Fruit fly (Drosophila melanogaster): Measurements from ENCODE around the gene Klp67A.

Klp67A gene

DNA sequence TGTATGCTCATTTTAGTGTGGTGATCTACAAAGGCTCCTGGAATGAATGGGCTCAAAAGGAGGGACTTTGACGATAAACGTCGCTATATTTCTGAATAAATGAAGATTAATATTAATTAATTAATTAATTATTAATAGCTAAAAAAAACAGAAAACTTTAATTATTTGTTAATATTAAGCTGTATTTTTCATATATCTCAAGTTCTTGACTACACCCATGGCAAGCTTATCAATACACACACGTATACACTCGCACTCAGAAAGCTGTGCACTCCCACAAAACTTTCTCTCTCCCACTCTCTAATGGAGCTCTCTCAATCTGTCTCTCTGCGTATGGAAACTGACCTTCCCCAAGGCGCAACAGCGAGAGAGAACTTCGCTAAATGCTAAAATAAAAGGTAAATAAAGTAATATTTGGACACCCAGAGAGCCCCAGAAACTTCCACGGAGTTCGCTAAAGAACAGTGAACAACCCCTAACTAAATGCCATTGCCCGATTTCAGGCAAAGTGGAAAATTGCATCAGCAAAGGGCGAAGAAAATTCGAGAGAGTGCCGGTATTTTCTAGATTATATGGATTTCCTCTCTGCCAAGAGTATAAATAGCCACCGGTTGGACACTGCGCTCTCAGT, 6.6 kb upstream of the Klp67A start (continued):
- TF ChIP-seq Met (GFP tag; optimal IDR thresholded peaks at IDR 0.05) = peak; percentile 81
- peak; percentile 62 for TF ChIP-seq CG3032 (tag; optimal IDR thresholded peaks at IDR 0.05)
- peak; percentile 83 for TF ChIP-seq acj6 (GFP tag; optimal IDR thresholded peaks at IDR 0.05)
- TF ChIP-seq CG11902 (GFP tag; optimal IDR thresholded peaks at IDR 0.05) = peak; percentile 39
- peak; percentile 71 for TF ChIP-seq CG6792 (GFP tag; optimal IDR thresholded peaks at IDR 0.05)
- peak; percentile 89 for TF ChIP-seq CG32006 (GFP tag; optimal IDR thresholded peaks at IDR 0.05)
- TF ChIP-seq CG31627 (GFP tag; optimal IDR thresholded peaks at IDR 0.05) = peak; percentile 43
- TF ChIP-seq pdm3 (GFP tag; optimal IDR thresholded peaks at IDR 0.05) = peak; percentile 72
- TF ChIP-seq Eip78C (GFP tag) = peak; percentile 94
- TF ChIP-seq cyc (GFP tag; optimal IDR thresholded peaks at IDR 0.05) = peak; percentile 68
- peak; percentile 68 for TF ChIP-seq CG11762 (GFP tag; optimal IDR thresholded peaks at IDR 0.05; ENCODE audit: insufficient read depth)
- peak; percentile 50 for TF ChIP-seq fd59A (GFP tag; optimal IDR thresholded peaks at IDR 0.05)
- peak; percentile 84 for TF ChIP-seq Hr4 (GFP tag; optimal IDR thresholded peaks at IDR 0.05)
- TF ChIP-seq Hr38 (GFP tag; optimal IDR thresholded peaks at IDR 0.05) = no peak
- peak; percentile 77 for TF ChIP-seq CG8632 (GFP tag; optimal IDR thresholded peaks at IDR 0.05)
- TF ChIP-seq net (GFP tag; optimal IDR thresholded peaks at IDR 0.05) = peak; percentile 64
- TF ChIP-seq dsx (GFP tag; optimal IDR thresholded peaks at IDR 0.05; ENCODE audit: poor library complexity, severe bottlenecking) = no peak
- peak; percentile 84 for TF ChIP-seq Smox (GFP tag; optimal IDR thresholded peaks at IDR 0.05)
- peak; percentile 20 for TF ChIP-seq fkh (GFP tag; optimal IDR thresholded peaks at IDR 0.05)
- peak; percentile 81 for TF ChIP-seq topi (GFP tag; optimal IDR thresholded peaks at IDR 0.05)
- peak; percentile 69 for TF ChIP-seq Ets96B (tag; optimal IDR thresholded peaks at IDR 0.05)
- TF ChIP-seq CG10631 (GFP tag; optimal IDR thresholded peaks at IDR 0.05) = peak; percentile 83
- peak; percentile 72 for TF ChIP-seq CG6808 (GFP tag; optimal IDR thresholded peaks at IDR 0.05)
- TF ChIP-seq Hr39 (GFP tag; optimal IDR thresholded peaks at IDR 0.05) = peak; percentile 36
- TF ChIP-seq CG1621 (tag; optimal IDR thresholded peaks at IDR 0.05) = peak; percentile 31
- TF ChIP-seq CG10669 (GFP tag; optimal IDR thresholded peaks at IDR 0.05) = peak; percentile 69
- peak; percentile 8 to 56 for TF ChIP-seq salr (GFP tag; optimal IDR thresholded peaks at IDR 0.05)
- peak; percentile 86 for TF ChIP-seq CG3919 (GFP tag; optimal IDR thresholded peaks at IDR 0.05)
- TF ChIP-seq CG34406 (GFP tag; optimal IDR thresholded peaks at IDR 0.05) = peak; percentile 79
- TF ChIP-seq fd85E (GFP tag; optimal IDR thresholded peaks at IDR 0.05) = peak; percentile 0
- peak; percentile 7 for TF ChIP-seq Sox15 (GFP tag; optimal IDR thresholded peaks at IDR 0.05)
- peak; percentile 69 for TF ChIP-seq lz (GFP tag; optimal IDR thresholded peaks at IDR 0.05)
- peak; percentile 4 for TF ChIP-seq Ets21C (GFP tag; optimal IDR thresholded peaks at IDR 0.05)
- peak; percentile 73 for TF ChIP-seq Eip75B (GFP tag; optimal IDR thresholded peaks at IDR 0.05)
- TF ChIP-seq esn (GFP tag; optimal IDR thresholded peaks at IDR 0.05) = peak; percentile 83
- peak; percentile 78 for TF ChIP-seq Gug (GFP tag; IDR thresholded peaks at IDR 0.05)
- TF ChIP-seq spab (GFP tag; optimal IDR thresholded peaks at IDR 0.05) = peak; percentile 46

DNA sequence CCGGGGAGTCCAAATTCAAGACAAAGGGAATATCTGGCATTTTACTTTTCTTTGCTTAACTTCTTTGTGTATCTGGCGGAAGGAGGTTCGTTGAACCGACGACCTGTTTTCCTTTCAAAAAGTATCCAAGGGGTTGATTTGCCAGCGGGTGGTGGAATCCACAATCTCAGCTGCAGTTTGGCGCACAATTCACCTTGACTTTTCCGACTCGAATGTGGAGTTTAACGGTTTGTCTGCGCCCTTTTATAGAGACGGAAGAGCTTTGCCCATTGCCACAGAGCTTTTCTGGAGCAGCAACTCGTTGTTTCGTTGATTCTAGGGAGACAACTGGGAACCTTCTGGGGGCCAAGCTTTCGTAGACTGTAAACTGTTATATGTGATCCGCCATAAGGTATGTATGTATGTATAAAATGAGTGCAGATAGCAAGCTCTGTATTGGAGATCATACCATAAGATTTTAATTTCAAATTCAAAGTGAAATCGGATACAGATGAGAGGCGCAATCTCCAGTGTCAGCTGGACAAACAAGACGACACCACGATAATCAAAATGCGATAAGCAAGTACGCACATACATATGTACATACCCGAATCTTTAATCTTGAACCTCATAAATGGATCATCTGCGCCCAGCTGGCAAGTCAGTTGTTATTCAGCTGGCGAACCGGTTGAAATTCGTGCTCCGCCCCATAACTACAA, 5.6 kb upstream of the Klp67A start, which contains the start of the genes Hsp67Bc, CG4456 and Hsp22:
Gene Hsp67Bc (minus strand): TSS at position 220 of the 698 bp plus-strand sequence.
Gene CG4456 (plus strand): TSS at position 445 of the 698 bp plus-strand sequence.
Gene Hsp22 (plus strand): TSS at position 654 of the 698 bp plus-strand sequence.
- no peak for TF ChIP-seq CG6808 (GFP tag; optimal IDR thresholded peaks at IDR 0.05)
- TF ChIP-seq Sox14 (GFP tag; optimal IDR thresholded peaks at IDR 0.05) = peak; percentile 36
- TF ChIP-seq Eip78C (GFP tag) = peak; percentile 58
- TF ChIP-seq Met (GFP tag; optimal IDR thresholded peaks at IDR 0.05) = no peak
- TF ChIP-seq CG4318 (GFP tag; optimal IDR thresholded peaks at IDR 0.05) = no peak
- TF ChIP-seq fkh (GFP tag; optimal IDR thresholded peaks at IDR 0.05) = peak; percentile 60
- TF ChIP-seq CG11902 (GFP tag; optimal IDR thresholded peaks at IDR 0.05) = no peak
- TF ChIP-seq esn (GFP tag; optimal IDR thresholded peaks at IDR 0.05) = no peak
- TF ChIP-seq eg (GFP tag; IDR thresholded peaks at IDR 0.05) = 0 out of 3 replicates have a peak, but pooled peaks have one; percentile 21
- TF ChIP-seq CG6854 (GFP tag; optimal IDR thresholded peaks at IDR 0.05) = peak; percentile 18
- no peak for TF ChIP-seq OdsH (GFP tag; optimal IDR thresholded peaks at IDR 0.05)
- peak; percentile 23 for TF ChIP-seq dsx (GFP tag; optimal IDR thresholded peaks at IDR 0.05; ENCODE audit: poor library complexity, severe bottlenecking)
- no peak for TF ChIP-seq CG31627 (GFP tag; optimal IDR thresholded peaks at IDR 0.05)
- peak; percentile 13 for TF ChIP-seq Eip75B (GFP tag; optimal IDR thresholded peaks at IDR 0.05)
- TF ChIP-seq Hr4 (GFP tag; optimal IDR thresholded peaks at IDR 0.05) = no peak
- TF ChIP-seq ss (GFP tag; optimal IDR thresholded peaks at IDR 0.05) = peak; percentile 50 to 53
- no peak for TF ChIP-seq achi (GFP tag; optimal IDR thresholded peaks at IDR 0.05)
- TF ChIP-seq CG10631 (GFP tag; optimal IDR thresholded peaks at IDR 0.05) = no peak
- no peak for TF ChIP-seq Ets21C (GFP tag; optimal IDR thresholded peaks at IDR 0.05)
- no peak for TF ChIP-seq cyc (GFP tag; optimal IDR thresholded peaks at IDR 0.05)
- TF ChIP-seq svp (GFP tag) = peak; percentile 66
- TF ChIP-seq CG11294 (GFP tag; IDR thresholded peaks at IDR 0.05) = no peak
- no peak for TF ChIP-seq topi (GFP tag; optimal IDR thresholded peaks at IDR 0.05)
- TF ChIP-seq lz (GFP tag; optimal IDR thresholded peaks at IDR 0.05) = no peak
